Fruit fly (Drosophila melanogaster): ENCODE results near the gene CG5913.

DNA sequence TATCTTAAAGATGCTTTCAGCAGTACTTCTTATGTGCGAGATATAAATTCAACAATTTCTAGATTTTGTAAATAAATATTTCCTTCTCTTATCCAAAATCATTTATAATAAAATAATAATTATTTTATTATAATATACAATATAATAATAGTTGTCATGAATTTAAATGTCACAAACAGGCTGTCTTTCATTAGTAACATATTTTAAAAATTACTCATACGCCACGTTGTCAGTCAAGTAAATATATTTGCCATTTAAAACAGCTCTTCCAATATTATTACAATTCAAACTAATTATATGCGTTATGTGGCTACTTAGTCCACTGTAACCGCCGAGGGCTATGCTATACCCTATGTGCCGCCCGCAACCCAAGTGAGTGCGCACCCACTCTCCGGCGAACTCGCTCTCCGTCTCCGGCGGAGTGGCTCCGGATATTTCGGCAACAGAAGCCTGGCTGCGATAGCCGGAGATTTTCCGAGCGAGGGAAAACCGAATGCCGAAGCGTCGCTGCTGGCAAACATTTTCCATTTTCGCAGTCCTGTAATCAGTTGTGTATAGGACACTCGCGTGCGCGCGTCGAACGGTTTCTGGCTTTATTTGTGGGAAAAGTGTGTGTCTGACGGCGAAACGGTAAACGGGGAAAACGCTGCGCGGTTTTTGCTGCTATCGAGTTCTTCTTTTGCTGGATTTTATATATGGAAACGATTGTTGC, 37.5 kb upstream of the CG5913 start, which contains the start of gene CG5890:
- no peak for TF ChIP-seq Dfd (GFP tag; optimal IDR thresholded peaks at IDR 0.05)
- no peak for TF ChIP-seq dsf (GFP tag; optimal IDR thresholded peaks at IDR 0.05; ENCODE audit: borderline replicate concordance)
- no peak for TF ChIP-seq Hr83 (GFP tag; optimal IDR thresholded peaks at IDR 0.05; ENCODE audit: poor library complexity, severe bottlenecking)
- no peak for TF ChIP-seq lola (GFP tag; optimal IDR thresholded peaks at IDR 0.05)
- no peak for TF ChIP-seq OdsH (GFP tag; optimal IDR thresholded peaks at IDR 0.05)
- TF ChIP-seq Jra (GFP tag; optimal IDR thresholded peaks at IDR 0.05): no peak
- TF ChIP-seq Rel (GFP tag; optimal IDR thresholded peaks at IDR 0.05): no peak
- no peak for TF ChIP-seq Rel (tag; optimal IDR thresholded peaks at IDR 0.05)
- no peak for TF ChIP-seq h (GFP tag; optimal IDR thresholded peaks at IDR 0.05)
- TF ChIP-seq br (GFP tag; optimal IDR thresholded peaks at IDR 0.05): no peak
- no peak for TF ChIP-seq psq (GFP tag; optimal IDR thresholded peaks at IDR 0.05)
- no peak for TF ChIP-seq jim (GFP tag; optimal IDR thresholded peaks at IDR 0.05)
- TF ChIP-seq CG32264 (GFP tag; optimal IDR thresholded peaks at IDR 0.05): no peak
- TF ChIP-seq Hr78 (GFP tag; optimal IDR thresholded peaks at IDR 0.05): no peak
- TF ChIP-seq sage (GFP tag; optimal IDR thresholded peaks at IDR 0.05): no peak

All from whole organism, wandering third instar larva.